Worm (Caenorhabditis elegans) whole organism, midembryonic: ENCODE results near the gene sri-37.
"Not testable (repeated sequence)": the region's sequence is repeated elsewhere in the genome, so short reads cannot be mapped to it uniquely, and the experiment has no call there.

ENCODE experiments used
- T22C8.4 ChIP-seq: fragments of 200-800 bp; sonication (Bioruptor generic); IDR thresholded peaks from 2 replicates; pipeline ENCODE4 v1.3.6; 2022; ENCODE audit warnings: missing genetic modification characterization, missing compliant biosample characterization
- cog-1 ChIP-seq: sonication (generic microtip); optimal IDR thresholded peaks from 2 replicates; lab custom pipeline; 2016; ENCODE audit warnings: missing genetic modification characterization, missing compliant biosample characterization
- flt-1 ChIP-seq: fragments of 200-800 bp; sonication (Bioruptor generic); IDR thresholded peaks from 2 replicates; pipeline ENCODE4 v1.3.6; 2022; ENCODE audit warnings: missing genetic modification characterization, missing compliant biosample characterization
- klf-2 ChIP-seq: fragments of 200-800 bp; sonication (Bioruptor generic); conservative IDR thresholded peaks from 2 replicates; pipeline ENCODE4 v1.3.6; 2022; ENCODE audit warnings: missing genetic modification reagents, missing genetic modification characterization, missing compliant biosample characterization
- med-1 ChIP-seq: sonication (generic microtip); optimal IDR thresholded peaks from 2 replicates; lab custom pipeline; 2017; ENCODE audit warnings: missing genetic modification characterization, mild to moderate bottlenecking, missing compliant biosample characterization, antibody characterized with exemption, missing genetic modification reagents; ENCODE audit not compliant: insufficient read depth
- ref-1 ChIP-seq: fragments of 200-800 bp; sonication (Bioruptor generic); conservative IDR thresholded peaks from 2 replicates; pipeline ENCODE4 v1.3.6; 2022; ENCODE audit warnings: missing genetic modification reagents, missing genetic modification characterization, missing compliant biosample characterization
- tab-1 ChIP-seq: fragments of 200-800 bp; sonication (Bioruptor generic); IDR thresholded peaks from 2 replicates; pipeline ENCODE4 v1.3.6; 2022; ENCODE audit warnings: missing genetic modification characterization, missing compliant biosample characterization
- ztf-23 ChIP-seq: fragments of 200-800 bp; sonication (Bioruptor generic); IDR thresholded peaks from 2 replicates; pipeline ENCODE4 v1.3.6; 2022; ENCODE audit warnings: missing genetic modification reagents, missing genetic modification characterization, missing compliant biosample characterization
- ztf-29 ChIP-seq: fragments of 200-800 bp; sonication (Bioruptor generic); IDR thresholded peaks from 2 replicates; pipeline ENCODE4 v1.3.6; 2022; ENCODE audit warnings: missing genetic modification reagents, missing genetic modification characterization, missing compliant biosample characterization

Gene sri-37

ce11 chrII:2639401-2640088 lies 10.2 kb downstream of the sri-37 start, which contains the start of gene F22E5.8:
Gene F22E5.8 (plus strand): TSS chrII:2640038.
- not testable (repeated sequence) for TF ChIP-seq ref-1 (GFP tag; lab: Robert Waterston, UW); med-1 (GFP tag; lab: Kevin White, UChicago); flt-1 (GFP tag; lab: Robert Waterston, UW)

- TF ChIP-seq ztf-23 (no peak), tab-1 (GFP tag; lab: Robert Waterston, UW) (no peak), flt-1 (GFP tag; lab: Robert Waterston, UW) (no peak), T22C8.4 (GFP tag; lab: Robert Waterston, UW) (no peak), med-1 (GFP tag; lab: Kevin White, UChicago) (no peak), cog-1 (tag; lab: Kevin White, UChicago) (no peak), ref-1 (GFP tag; lab: Robert Waterston, UW) (no peak), klf-2 (no peak), ztf-29 (GFP tag; lab: Robert Waterston, UW) (no peak)
Measured at ce11 chrII:2640982-2641381, 11.6 kb downstream of the sri-37 start, which contains the start of gene F22E5.23. Gene F22E5.23 (plus strand): TSS chrII:2641282.

- no peak for TF ChIP-seq tab-1 (GFP tag; lab: Robert Waterston, UW)
- no peak for TF ChIP-seq ref-1 (GFP tag; lab: Robert Waterston, UW)
- TF ChIP-seq ztf-29 (GFP tag; lab: Robert Waterston, UW) = no peak
- TF ChIP-seq ztf-23 = no peak
- no peak for TF ChIP-seq flt-1 (GFP tag; lab: Robert Waterston, UW)
Measured at ce11 chrII:2641777-2642176, 12.4 kb downstream of the sri-37 start, which contains the start of gene F22E5.7. Gene F22E5.7 (plus strand): TSS chrII:2642077.

- TF ChIP-seq klf-2 = no peak
- TF ChIP-seq tab-1 (GFP tag; lab: Robert Waterston, UW) = no peak
- no peak for TF ChIP-seq ref-1 (GFP tag; lab: Robert Waterston, UW)
- TF ChIP-seq ztf-23 = no peak
- TF ChIP-seq T22C8.4 (GFP tag; lab: Robert Waterston, UW) = no peak
- no peak for TF ChIP-seq med-1 (GFP tag; lab: Kevin White, UChicago)
- TF ChIP-seq cog-1 (tag; lab: Kevin White, UChicago) = no peak
- TF ChIP-seq flt-1 (GFP tag; lab: Robert Waterston, UW) = no peak
- no peak for TF ChIP-seq ztf-29 (GFP tag; lab: Robert Waterston, UW)
Measured at ce11 chrII:2644498-2644897, 15.1 kb downstream of the sri-37 start, which contains the start of gene F22E5.11. Gene F22E5.11 (minus strand): TSS chrII:2644598.

- not testable (repeated sequence) for TF ChIP-seq ztf-29 (GFP tag; lab: Robert Waterston, UW); T22C8.4 (GFP tag; lab: Robert Waterston, UW); klf-2
Measured at ce11 chrII:2646756-2647155, 17.4 kb downstream of the sri-37 start, which contains the start of gene F22E5.12. Gene F22E5.12 (minus strand): TSS chrII:2646856.

- TF ChIP-seq tab-1 (GFP tag; lab: Robert Waterston, UW) (no peak), klf-2 (no peak)
Measured at ce11 chrII:2649015-2649414, 19.6 kb downstream of the sri-37 start.

ce11 chrII:2649539-2649938 lies 20.2 kb downstream of the sri-37 start, which contains the start of the genes F22E5.13 and F22E5.6:
Gene F22E5.13 (minus strand): TSS chrII:2649639.
Gene F22E5.6 (plus strand): TSS chrII:2649835.
- TF ChIP-seq flt-1 (GFP tag; lab: Robert Waterston, UW) = no peak
- no peak for TF ChIP-seq tab-1 (GFP tag; lab: Robert Waterston, UW)
- TF ChIP-seq med-1 (GFP tag; lab: Kevin White, UChicago) = no peak
- TF ChIP-seq klf-2 = no peak
- TF ChIP-seq ref-1 (GFP tag; lab: Robert Waterston, UW) = no peak
- no peak for TF ChIP-seq cog-1 (tag; lab: Kevin White, UChicago)
- no peak for TF ChIP-seq ztf-29 (GFP tag; lab: Robert Waterston, UW)
- TF ChIP-seq T22C8.4 (GFP tag; lab: Robert Waterston, UW) = no peak
- no peak for TF ChIP-seq ztf-23

- TF ChIP-seq ztf-29 (GFP tag; lab: Robert Waterston, UW) (no peak), cog-1 (tag; lab: Kevin White, UChicago) (no peak), med-1 (GFP tag; lab: Kevin White, UChicago) (no peak), ref-1 (GFP tag; lab: Robert Waterston, UW) (no peak), tab-1 (GFP tag; lab: Robert Waterston, UW) (no peak), flt-1 (GFP tag; lab: Robert Waterston, UW) (no peak), T22C8.4 (GFP tag; lab: Robert Waterston, UW) (no peak), klf-2 (no peak), ztf-23 (no peak)
Measured at ce11 chrII:2656606-2657005, 27.2 kb downstream of the sri-37 start, which contains the start of gene sri-47. Gene sri-47 (plus strand): TSS chrII:2656906.

- TF ChIP-seq flt-1 (GFP tag; lab: Robert Waterston, UW) (no peak), ref-1 (GFP tag; lab: Robert Waterston, UW) (no peak), T22C8.4 (GFP tag; lab: Robert Waterston, UW) (no peak), tab-1 (GFP tag; lab: Robert Waterston, UW) (no peak), med-1 (GFP tag; lab: Kevin White, UChicago) (no peak), klf-2 (no peak), cog-1 (tag; lab: Kevin White, UChicago) (no peak), ztf-29 (GFP tag; lab: Robert Waterston, UW) (no peak), ztf-23 (no peak)
Measured at ce11 chrII:2659364-2659763, 30.0 kb downstream of the sri-37 start, which contains the start of gene gcy-21. Gene gcy-21 (plus strand): TSS chrII:2659664.
